Worm (Caenorhabditis elegans): ENCODE results near the gene dmsr-14.

ce11 chrV:6801850-6802249 is 15.2 kb downstream of the dmsr-14 start, which contains the start of gene dmsr-10:
- TF ChIP-seq ref-1 (GFP tag; conservative IDR thresholded peaks at IDR 0.05) (no peak), med-1 (GFP tag; optimal IDR thresholded peaks at IDR 0.05; ENCODE audit: insufficient read depth) (no peak), T22C8.4 (GFP tag; IDR thresholded peaks at IDR 0.05) (no peak), klf-2 (GFP tag; conservative IDR thresholded peaks at IDR 0.05) (no peak), cog-1 (tag; optimal IDR thresholded peaks at IDR 0.05) (no peak), flt-1 (GFP tag; IDR thresholded peaks at IDR 0.05) (no peak)
